Worm (Caenorhabditis elegans) whole organism, early embryonic: ENCODE results near the gene iscu-1.

Source experiments
- B0310.2 ChIP-seq: sonication (generic microtip); optimal IDR thresholded peaks from 2 replicates; lab custom pipeline; 2016; ENCODE audit warnings: mild to moderate bottlenecking, missing genetic modification characterization, missing compliant biosample characterization
- F13C5.2 ChIP-seq: sonication (generic microtip); optimal IDR thresholded peaks from 2 replicates; lab custom pipeline; 2017; ENCODE audit warnings: mild to moderate bottlenecking, missing genetic modification characterization, inconsistent platforms, missing compliant biosample characterization
- aly-1 ChIP-seq: sonication (generic microtip); optimal IDR thresholded peaks from 2 replicates; lab custom pipeline; 2016; ENCODE audit warnings: missing genetic modification characterization, missing compliant biosample characterization
- ama-1 ChIP-seq: fragments of 150-350 bp; optimal IDR thresholded peaks from 2 replicates; lab custom pipeline; 2014
- ceh-13 ChIP-seq: fragments of 200-800 bp; sonication (Bioruptor generic); optimal IDR thresholded peaks from 2 replicates; lab custom pipeline; 2018; ENCODE audit warnings: mild to moderate bottlenecking, missing genetic modification characterization, missing compliant biosample characterization
- ceh-36 ChIP-seq: sonication (generic microtip); optimal IDR thresholded peaks from 2 replicates; lab custom pipeline; 2016; ENCODE audit warnings: missing genetic modification characterization, inconsistent platforms, missing compliant biosample characterization
- ets-7 ChIP-seq: sonication (generic microtip); optimal IDR thresholded peaks from 2 replicates; lab custom pipeline; 2016; ENCODE audit warnings: missing genotype, missing genetic modification characterization, missing compliant biosample characterization
- flt-1 ChIP-seq: fragments of 200-800 bp; sonication (Bioruptor generic); IDR thresholded peaks from 2 replicates; pipeline ENCODE4 v1.3.6; 2022; ENCODE audit warnings: missing genetic modification characterization, missing compliant biosample characterization
- hmbx-1 ChIP-seq: sonication (generic microtip); optimal IDR thresholded peaks from 2 replicates; lab custom pipeline; 2016; ENCODE audit warnings: mild to moderate bottlenecking, missing genetic modification characterization, missing compliant biosample characterization
- hmg-4 ChIP-seq: fragments of 200-800 bp; sonication (Bioruptor generic); optimal IDR thresholded peaks from 2 replicates; lab custom pipeline; 2018; ENCODE audit warnings: mild to moderate bottlenecking, missing genetic modification characterization, missing compliant biosample characterization
- hnd-1 ChIP-seq: sonication (generic microtip); optimal IDR thresholded peaks from 2 replicates; lab custom pipeline; 2016; ENCODE audit warnings: missing genetic modification characterization, missing compliant biosample characterization
- pes-1 ChIP-seq: fragments of 200-800 bp; sonication (Bioruptor generic); IDR thresholded peaks from 2 replicates; pipeline ENCODE4 v1.3.6; 2022; ENCODE audit warnings: missing genetic modification reagents, missing genetic modification characterization, missing compliant biosample characterization
- scrt-1 ChIP-seq: fragments of 200-800 bp; sonication (Bioruptor generic); IDR thresholded peaks from 2 replicates; pipeline ENCODE4 v1.3.6; 2022; ENCODE audit warnings: missing genetic modification characterization, missing compliant biosample characterization
- sea-1 ChIP-seq: fragments of 200-800 bp; sonication (Bioruptor generic); conservative IDR thresholded peaks from 2 replicates; pipeline ENCODE4 v1.3.6; 2022; ENCODE audit warnings: missing genetic modification characterization, missing compliant biosample characterization
- tbx-11 ChIP-seq: fragments of 200-800 bp; sonication (Bioruptor generic); IDR thresholded peaks from 2 replicates; pipeline ENCODE4 v1.3.6; 2022; ENCODE audit warnings: missing genetic modification characterization, missing compliant biosample characterization
- tbx-37 ChIP-seq: fragments of 200-800 bp; sonication (Bioruptor generic); conservative IDR thresholded peaks from 2 replicates; pipeline ENCODE4 v1.3.6; 2022; ENCODE audit warnings: missing genetic modification reagents, missing genetic modification characterization, missing compliant biosample characterization
- tra-4 ChIP-seq: sonication (generic microtip); optimal IDR thresholded peaks from 2 replicates; lab custom pipeline; 2017; ENCODE audit warnings: missing genetic modification characterization, missing compliant biosample characterization

iscu-1 gene

DNA sequence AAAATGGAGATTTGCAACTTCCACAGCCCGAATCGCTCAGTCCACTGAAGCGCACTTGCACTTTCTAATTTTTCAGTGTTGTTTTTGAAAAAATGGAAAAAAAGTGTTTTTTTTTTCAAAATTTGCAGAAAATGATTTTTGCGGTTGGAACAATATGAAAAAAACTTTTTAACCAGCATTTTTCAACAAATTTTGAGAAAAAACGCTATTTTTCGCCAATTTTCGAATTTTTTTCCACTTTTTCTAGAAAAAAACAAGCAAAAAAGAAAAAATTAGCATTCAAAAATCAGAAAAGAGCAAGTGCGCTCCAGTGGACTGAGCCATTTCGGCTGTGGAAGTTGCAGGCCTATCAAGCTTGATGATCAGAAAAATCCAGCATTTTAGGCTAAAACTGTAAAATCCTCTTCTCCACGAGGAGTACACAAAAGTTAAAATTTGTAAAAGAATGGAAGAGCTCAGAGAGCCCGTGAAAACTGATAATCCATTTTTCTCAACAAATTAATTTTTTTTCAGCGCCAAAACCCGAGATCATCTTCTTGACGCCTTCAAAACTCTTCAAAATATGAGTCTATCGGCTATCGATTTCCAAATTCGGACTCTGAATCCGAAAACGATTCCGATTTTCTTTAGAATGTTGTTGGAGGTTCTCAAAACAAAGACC, 11.6 kb downstream of the iscu-1 start:
- TF ChIP-seq tra-4, result no peak
- TF ChIP-seq flt-1 (GFP tag; lab: Robert Waterston, UW), result no peak
- TF ChIP-seq ets-7, result no peak
- TF ChIP-seq ama-1, result peak; percentile 43

DNA sequence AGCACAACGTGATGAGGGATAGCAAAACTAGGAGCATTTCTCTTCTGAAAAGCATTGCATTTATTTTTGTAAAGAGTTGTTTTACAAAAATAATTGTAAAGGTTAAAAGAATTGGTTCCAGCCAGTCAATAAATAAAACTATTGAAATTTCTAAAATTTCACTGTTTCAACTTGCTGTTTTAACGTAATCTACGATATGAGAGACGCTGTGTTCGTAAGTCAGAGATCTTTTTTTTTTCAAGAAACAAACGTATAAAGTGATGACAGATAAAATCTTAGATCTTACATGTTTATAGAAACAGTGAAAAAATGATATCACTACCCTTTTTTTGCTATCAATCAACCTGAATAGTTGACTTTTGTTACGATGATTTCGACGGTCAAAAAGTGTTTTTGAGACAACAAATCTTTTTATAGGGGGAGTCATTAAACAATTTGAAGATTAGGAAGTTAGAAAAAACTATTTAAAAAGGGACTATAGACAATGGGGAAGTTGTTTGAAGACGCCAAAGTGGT, 14.2 kb downstream of the iscu-1 start, which contains the start of gene Y45F10D.6:
Gene Y45F10D.6 (minus strand): TSS at position 51 of the 516 bp plus-strand sequence.
- TF ChIP-seq ama-1 (no peak), tbx-37 (no peak), tbx-11 (GFP tag; lab: Robert Waterston, UW) (no peak), hmbx-1 (no peak), hnd-1 (tag; lab: Kevin White, UChicago) (no peak), aly-1 (no peak), sea-1 (GFP tag; lab: Robert Waterston, UW) (no peak)

DNA sequence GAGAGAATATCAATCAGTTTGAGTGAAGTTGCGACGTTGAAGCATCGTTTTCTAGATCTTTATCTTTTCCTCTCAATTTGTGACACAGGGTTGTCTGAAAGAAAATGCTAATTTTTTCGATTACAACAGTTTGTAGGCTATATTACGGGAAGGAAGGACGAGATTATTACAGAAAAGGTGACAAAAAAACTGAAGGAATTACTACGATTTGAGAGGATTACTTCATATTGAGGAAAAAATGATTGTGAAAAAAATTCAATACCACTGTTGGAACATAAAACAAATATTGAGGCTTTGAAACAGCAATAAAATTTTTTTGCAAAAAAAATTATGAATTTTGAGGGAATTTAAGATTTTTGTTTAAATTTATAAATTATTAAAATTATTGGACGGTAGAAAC, 24.0 kb downstream of the iscu-1 start, which contains the start of gene Y45F10D.14:
Gene Y45F10D.14 (minus strand): TSS at position 101 of the 400 bp plus-strand sequence.
- TF ChIP-seq hmbx-1, result no peak
- no peak for TF ChIP-seq tra-4
- TF ChIP-seq pes-1 (GFP tag; lab: Robert Waterston, UW), result no peak
- no peak for TF ChIP-seq flt-1 (GFP tag; lab: Robert Waterston, UW)
- TF ChIP-seq sea-1 (GFP tag; lab: Robert Waterston, UW), result no peak
- no peak for TF ChIP-seq tbx-11 (GFP tag; lab: Robert Waterston, UW)
- no peak for TF ChIP-seq hmg-4 (GFP tag; lab: Kevin White, UChicago)
- no peak for TF ChIP-seq B0310.2 (tag; lab: Kevin White, UChicago)

- TF ChIP-seq scrt-1 (GFP tag; lab: Robert Waterston, UW), result no peak
- no peak for TF ChIP-seq flt-1 (GFP tag; lab: Robert Waterston, UW)
- TF ChIP-seq hmg-4 (GFP tag; lab: Kevin White, UChicago), result no peak
- no peak for TF ChIP-seq hmbx-1
- no peak for TF ChIP-seq sea-1 (GFP tag; lab: Robert Waterston, UW)
- TF ChIP-seq ceh-13, result no peak
- TF ChIP-seq ets-7, result no peak
- no peak for TF ChIP-seq B0310.2 (tag; lab: Kevin White, UChicago)
- no peak for TF ChIP-seq F13C5.2 (tag; lab: Kevin White, UChicago)
- TF ChIP-seq hnd-1 (tag; lab: Kevin White, UChicago), result no peak
- no peak for TF ChIP-seq ceh-36
- no peak for TF ChIP-seq tbx-11 (GFP tag; lab: Robert Waterston, UW)
- TF ChIP-seq tbx-37, result no peak
- TF ChIP-seq tra-4, result no peak
- no peak for TF ChIP-seq ama-1
- TF ChIP-seq aly-1, result no peak
- TF ChIP-seq pes-1 (GFP tag; lab: Robert Waterston, UW), result no peak
Measured at ce11 chrIV:13820862-13821261, 37.1 kb downstream of the iscu-1 start, which contains the start of gene Y45F10D.15. Y45F10D.15 (minus strand) TSS chrIV:13820962.

DNA sequence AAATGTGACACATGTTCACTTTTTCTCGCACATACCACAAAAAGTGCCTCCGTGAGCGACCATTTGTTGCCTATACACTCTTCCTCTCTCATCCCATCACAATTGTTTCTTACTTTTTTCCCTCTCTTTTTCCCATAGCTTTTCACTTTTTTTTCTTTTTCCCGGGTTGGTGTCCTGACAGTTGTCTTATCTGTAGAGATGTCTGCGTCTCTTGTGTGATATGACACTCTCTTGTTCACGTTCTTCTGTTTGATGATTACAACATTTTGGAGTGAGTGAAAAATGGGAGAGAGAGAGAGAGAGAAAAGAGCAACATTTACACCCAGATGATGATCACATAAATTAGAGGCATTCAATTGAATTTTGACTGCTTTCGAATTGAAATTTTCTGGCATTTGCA, 42.6 kb downstream of the iscu-1 start:
- TF ChIP-seq aly-1, result no peak
- TF ChIP-seq flt-1 (GFP tag; lab: Robert Waterston, UW), result no peak
- no peak for TF ChIP-seq hmbx-1
- no peak for TF ChIP-seq scrt-1 (GFP tag; lab: Robert Waterston, UW)
- no peak for TF ChIP-seq B0310.2 (tag; lab: Kevin White, UChicago)
- no peak for TF ChIP-seq ceh-13

ce11 chrIV:13827586-13827985, 43.8 kb downstream of the iscu-1 start, which contains the start of gene rga-5:
rga-5 (plus strand) TSS chrIV:13827886.
- TF ChIP-seq sea-1 (GFP tag; lab: Robert Waterston, UW) (no peak), pes-1 (GFP tag; lab: Robert Waterston, UW) (no peak), ceh-36 (no peak), hmbx-1 (no peak)
